Fruit fly (Drosophila melanogaster) whole organism, embryonic: ENCODE data around the gene CG10214.

Experiments
- Abd-B ChIP-seq: fragments of 200-800 bp; sonication (Bioruptor generic); optimal IDR thresholded peaks from 2 replicates; lab custom pipeline; 2018; ENCODE audit warnings: missing biosample characterization, mild to moderate bottlenecking, missing genetic modification characterization, moderate library complexity
- Atf3 ChIP-seq: fragments of 200-800 bp; sonication (Bioruptor generic); optimal IDR thresholded peaks from 3 replicates; lab custom pipeline; 2016; ENCODE audit warnings: missing biosample characterization, missing genetic modification characterization
- CG13287 ChIP-seq: fragments of 200-800 bp; sonication (Bioruptor generic); IDR thresholded peaks from 2 replicates; pipeline ENCODE4 v1.3.6; 2022; ENCODE audit warnings: missing biosample characterization, missing genetic modification characterization; ENCODE audit not compliant: partially characterized antibody
- CG13296 ChIP-seq: fragments of 200-800 bp; sonication (Bioruptor generic); optimal IDR thresholded peaks from 3 replicates; lab custom pipeline; 2018; ENCODE audit warnings: missing biosample characterization, mild to moderate bottlenecking, missing genetic modification characterization
- CG14050 ChIP-seq: fragments of 200-800 bp; sonication (Bioruptor generic); IDR thresholded peaks from 3 replicates; pipeline ENCODE4 v1.3.6; 2022; ENCODE audit warnings: missing biosample characterization, missing genetic modification characterization
- CG17612 ChIP-seq: fragments of 200-800 bp; sonication (Bioruptor generic); IDR thresholded peaks from 2 replicates; pipeline ENCODE4 v1.3.6; 2022; ENCODE audit warnings: missing biosample characterization, missing genetic modification characterization
- CG30403 ChIP-seq: fragments of 200-800 bp; sonication (Bioruptor generic); optimal IDR thresholded peaks from 3 replicates; lab custom pipeline; 2016; ENCODE audit warnings: missing biosample characterization, missing genetic modification characterization
- CG3281 ChIP-seq: fragments of 200-800 bp; sonication (Bioruptor generic); optimal IDR thresholded peaks from 3 replicates; lab custom pipeline; 2017; ENCODE audit warnings: missing biosample characterization, mild to moderate bottlenecking, missing genetic modification characterization
- CG4328 ChIP-seq: fragments of 200-800 bp; sonication (Bioruptor generic); optimal IDR thresholded peaks from 3 replicates; lab custom pipeline; 2017; ENCODE audit warnings: missing biosample characterization, missing genetic modification reagents, missing genetic modification characterization
- CG5245 ChIP-seq: fragments of 200-800 bp; sonication (Bioruptor generic); optimal IDR thresholded peaks from 3 replicates; lab custom pipeline; 2016; ENCODE audit warnings: missing biosample characterization, missing genetic modification characterization
- CG6175 ChIP-seq: fragments of 200-800 bp; sonication (Bioruptor generic); IDR thresholded peaks from 3 replicates; pipeline ENCODE4 v1.3.6; 2022; ENCODE audit warnings: missing biosample characterization, missing genetic modification characterization
- CG6654 ChIP-seq: fragments of 200-800 bp; sonication (Bioruptor generic); optimal IDR thresholded peaks from 2 replicates; lab custom pipeline; 2017; ENCODE audit warnings: missing biosample characterization, mild to moderate bottlenecking, missing genetic modification characterization
- CG6683 ChIP-seq: fragments of 200-800 bp; sonication (Bioruptor generic); optimal IDR thresholded peaks from 2 replicates; lab custom pipeline; 2017; ENCODE audit warnings: missing biosample characterization, mild to moderate bottlenecking, missing genetic modification characterization, missing genetic modification reagents
- CG7556 ChIP-seq: fragments of 200-800 bp; sonication (Bioruptor generic); optimal IDR thresholded peaks from 2 replicates; lab custom pipeline; 2017; ENCODE audit warnings: missing biosample characterization, mild to moderate bottlenecking, missing genetic modification characterization
- CG8290 ChIP-seq, 3 experiments: fragments of 200-800 bp; sonication (Bioruptor generic); optimal IDR thresholded peaks; 2 replicates each; lab custom pipeline; 2016 to 2019; ENCODE audit warnings: missing biosample characterization in 3 of 3, missing genetic modification characterization in 3 of 3, mild to moderate bottlenecking in 2 of 3, moderate library complexity in 1 of 3
- CoRest ChIP-seq: fragments of 200-800 bp; sonication (Bioruptor generic); optimal IDR thresholded peaks from 3 replicates; lab custom pipeline; 2018; ENCODE audit warnings: missing biosample characterization, mild to moderate bottlenecking, missing genetic modification characterization, moderate library complexity
- Dbx ChIP-seq: fragments of 200-800 bp; sonication (Bioruptor generic); IDR thresholded peaks from 3 replicates; pipeline ENCODE4 v1.3.6; 2022; ENCODE audit warnings: missing biosample characterization, missing genetic modification characterization
- E2f1 ChIP-seq: fragments of 200-800 bp; sonication (Bioruptor generic); IDR thresholded peaks from 2 replicates; pipeline ENCODE4 v1.3.6; 2022; ENCODE audit warnings: missing biosample characterization, missing genetic modification characterization
- E2f2 ChIP-seq: fragments of 200-800 bp; sonication (Bioruptor generic); IDR thresholded peaks from 2 replicates; pipeline ENCODE4 v1.3.6; 2022; ENCODE audit warnings: missing biosample characterization, missing genetic modification characterization
- GATAe ChIP-seq: fragments of 200-800 bp; sonication (Bioruptor generic); conservative IDR thresholded peaks from 2 replicates; pipeline ENCODE4 v1.3.6; 2022; ENCODE audit warnings: missing biosample characterization, missing genetic modification characterization
- Gug ChIP-seq: fragments of 200-800 bp; sonication (Bioruptor generic); IDR thresholded peaks from 4 replicates; pipeline ENCODE4 v1.3.6; 2022; ENCODE audit warnings: missing biosample characterization, missing genetic modification characterization
- H15 ChIP-seq: fragments of 200-800 bp; sonication (Bioruptor generic); IDR thresholded peaks from 3 replicates; pipeline ENCODE4 v1.3.6; 2022; ENCODE audit warnings: missing biosample characterization, missing genetic modification characterization
- MTF-1 ChIP-seq: fragments of 200-800 bp; sonication (Bioruptor generic); optimal IDR thresholded peaks from 2 replicates; lab custom pipeline; 2018; ENCODE audit warnings: missing biosample characterization, mild to moderate bottlenecking, missing genetic modification characterization, borderline replicate concordance
- Mrtf ChIP-seq: fragments of 200-800 bp; sonication (Bioruptor generic); IDR thresholded peaks from 3 replicates; pipeline ENCODE4 v1.3.6; 2022; ENCODE audit warnings: missing biosample characterization, missing genetic modification characterization
- NC2β ChIP-seq: fragments of 200-800 bp; sonication (Bioruptor generic); optimal IDR thresholded peaks from 2 replicates; lab custom pipeline; 2016; ENCODE audit warnings: missing biosample characterization, missing genetic modification characterization
- NK7.1 ChIP-seq: fragments of 200-800 bp; sonication (Bioruptor generic); optimal IDR thresholded peaks from 3 replicates; lab custom pipeline; 2016; ENCODE audit warnings: missing biosample characterization, missing genetic modification characterization
- Nf-YC ChIP-seq: fragments of 200-800 bp; optimal IDR thresholded peaks from 3 replicates; lab custom pipeline; 2019; ENCODE audit warnings: missing biosample characterization, mild to moderate bottlenecking, missing genetic modification characterization, moderate library complexity
- Usf ChIP-seq: fragments of 200-800 bp; sonication (Bioruptor generic); optimal IDR thresholded peaks from 2 replicates; lab custom pipeline; 2017; ENCODE audit warnings: missing genotype, missing biosample characterization, missing genetic modification characterization
- al ChIP-seq: fragments of 200-800 bp; sonication (Bioruptor generic); IDR thresholded peaks from 2 replicates; pipeline ENCODE4 v1.3.6; 2022; ENCODE audit warnings: missing biosample characterization, missing genetic modification characterization
- ash1 ChIP-seq: fragments of 200-800 bp; sonication (Bioruptor generic); optimal IDR thresholded peaks from 2 replicates; lab custom pipeline; 2018; ENCODE audit warnings: missing biosample characterization, mild to moderate bottlenecking, missing genetic modification characterization
- bowl ChIP-seq: fragments of 200-800 bp; sonication (Bioruptor generic); IDR thresholded peaks from 2 replicates; pipeline ENCODE4 v1.3.6; 2022; ENCODE audit warnings: missing biosample characterization, missing genetic modification characterization
- chif ChIP-seq, 2 experiments: fragments of 200-800 bp; sonication (Bioruptor generic); optimal IDR thresholded peaks; 3 replicates each; lab custom pipeline; 2016; ENCODE audit warnings: missing biosample characterization in 2 of 2, missing genetic modification characterization in 2 of 2
- chm ChIP-seq: fragments of 200-800 bp; sonication (Bioruptor generic); IDR thresholded peaks from 2 replicates; pipeline ENCODE4 v1.3.6; 2022; ENCODE audit warnings: missing biosample characterization, missing genetic modification characterization
- dati ChIP-seq: fragments of 200-800 bp; sonication (Bioruptor generic); IDR thresholded peaks from 2 replicates; pipeline ENCODE4 v1.3.6; 2022; ENCODE audit warnings: missing biosample characterization, missing genetic modification characterization
- dmrt99B ChIP-seq: fragments of 200-800 bp; sonication (Bioruptor generic); optimal IDR thresholded peaks from 2 replicates; lab custom pipeline; 2018; ENCODE audit warnings: missing biosample characterization, mild to moderate bottlenecking, missing genetic modification characterization, moderate library complexity
- ewg ChIP-seq: fragments of 200-800 bp; sonication (Bioruptor generic); optimal IDR thresholded peaks from 3 replicates; lab custom pipeline; 2017; ENCODE audit warnings: mild to moderate bottlenecking, missing biosample characterization, missing genetic modification reagents, missing genetic modification characterization
- gro ChIP-seq: fragments of 200-800 bp; sonication (Bioruptor generic); optimal IDR thresholded peaks from 2 replicates; lab custom pipeline; 2016; ENCODE audit warnings: missing biosample characterization, missing genetic modification characterization
- gt ChIP-seq: fragments of 200-800 bp; sonication (Bioruptor generic); IDR thresholded peaks from 2 replicates; pipeline ENCODE4 v1.3.6; 2022; ENCODE audit warnings: missing biosample characterization, missing genetic modification characterization
- ind ChIP-seq: fragments of 200-800 bp; sonication (Bioruptor generic); optimal IDR thresholded peaks from 3 replicates; lab custom pipeline; 2016; ENCODE audit warnings: missing biosample characterization, missing genetic modification characterization
- jumu ChIP-seq: fragments of 200-800 bp; sonication (Bioruptor generic); optimal IDR thresholded peaks from 3 replicates; lab custom pipeline; 2016; ENCODE audit warnings: missing biosample characterization, missing genetic modification characterization
- lmd ChIP-seq: fragments of 200-800 bp; sonication (Bioruptor generic); IDR thresholded peaks from 2 replicates; pipeline ENCODE4 v1.3.6; 2022; ENCODE audit warnings: missing biosample characterization, missing genetic modification characterization
- mam ChIP-seq: fragments of 200-800 bp; sonication (Bioruptor generic); optimal IDR thresholded peaks from 3 replicates; lab custom pipeline; 2016; ENCODE audit warnings: missing biosample characterization, missing genetic modification characterization
- onecut ChIP-seq: fragments of 200-800 bp; sonication (Bioruptor generic); IDR thresholded peaks from 2 replicates; pipeline ENCODE4 v1.3.6; 2022; ENCODE audit warnings: missing biosample characterization, missing genetic modification characterization
- pho ChIP-seq: fragments of 200-800 bp; sonication (Bioruptor generic); optimal IDR thresholded peaks from 2 replicates; lab custom pipeline; 2016; ENCODE audit warnings: missing biosample characterization, missing genetic modification characterization
- sima ChIP-seq: fragments of 200-800 bp; sonication (Bioruptor generic); optimal IDR thresholded peaks from 2 replicates; lab custom pipeline; 2016; ENCODE audit warnings: missing biosample characterization, missing genetic modification characterization
- stc ChIP-seq: fragments of 200-800 bp; sonication (Bioruptor generic); IDR thresholded peaks from 2 replicates; pipeline ENCODE4 v1.3.6; 2022; ENCODE audit warnings: missing biosample characterization, missing genetic modification characterization
- trh ChIP-seq: fragments of 200-800 bp; sonication (Bioruptor generic); optimal IDR thresholded peaks from 2 replicates; lab custom pipeline; 2016; ENCODE audit warnings: missing biosample characterization, missing genetic modification characterization
- twi ChIP-seq: fragments of 200-800 bp; optimal IDR thresholded peaks from 2 replicates; lab custom pipeline; 2019; ENCODE audit warnings: missing biosample characterization, mild to moderate bottlenecking, missing genetic modification characterization, moderate library complexity
- usp ChIP-seq: fragments of >200 bp; optimal IDR thresholded peaks from 2 replicates; lab custom pipeline; 2017; ENCODE audit warnings: missing biosample characterization, missing genetic modification characterization
- vvl ChIP-seq: fragments of 200-800 bp; sonication (Bioruptor generic); IDR thresholded peaks from 2 replicates; pipeline ENCODE4 v1.3.6; 2022; ENCODE audit warnings: missing biosample characterization, missing genetic modification characterization
- wor ChIP-seq: fragments of 200-800 bp; sonication (Bioruptor generic); IDR thresholded peaks from 2 replicates; pipeline ENCODE4 v1.3.6; 2022; ENCODE audit warnings: missing biosample characterization, missing genetic modification characterization

Gene CG10214

DNA sequence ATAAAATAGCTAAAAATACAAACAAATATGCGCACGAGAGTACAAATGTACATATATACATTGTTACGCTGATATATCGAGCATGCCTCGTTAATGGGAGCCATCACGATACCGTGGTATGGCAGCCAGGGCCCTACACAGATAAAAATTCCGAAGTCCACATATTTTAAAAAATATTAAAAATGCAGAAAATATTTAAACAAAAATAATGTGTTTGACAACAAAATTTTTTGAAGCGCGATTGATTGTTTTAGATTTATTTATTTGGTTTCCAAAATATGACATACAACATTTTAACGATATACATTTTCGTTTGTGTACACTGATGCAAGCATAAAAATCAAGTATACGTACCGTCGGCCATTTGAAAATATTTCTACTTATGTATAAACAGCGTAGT lies 40.5 kb downstream of the CG10214 start (continued):
- no peak for TF ChIP-seq MTF-1
- peak; percentile 74 for TF ChIP-seq GATAe
- 0 out of 2 replicates have a peak, but pooled peaks have one; percentile 34 for TF ChIP-seq wor (GFP tag; lab: Robert Waterston, UW)
- no peak for TF ChIP-seq CG4328 (GFP tag; lab: Kevin White, UChicago)
- peak; percentile 51; the same call in 2 of the 4 replicates for TF ChIP-seq Gug (GFP tag; lab: Robert Waterston, UW)
- no peak for TF ChIP-seq onecut (GFP tag; lab: Robert Waterston, UW)
- TF ChIP-seq NK7.1 (GFP tag; lab: Kevin White, UChicago): peak; percentile 42
- TF ChIP-seq E2f1 (GFP tag; lab: Robert Waterston, UW): peak; percentile 73
- TF ChIP-seq gt (GFP tag; lab: Robert Waterston, UW): no peak
- TF ChIP-seq CG5245 (GFP tag; lab: Kevin White, UChicago): peak; percentile 22
- TF ChIP-seq CoRest (tag; lab: Kevin White, UChicago): peak; percentile 81
- TF ChIP-seq CG14050 (GFP tag; lab: Robert Waterston, UW): peak; percentile 67
- TF ChIP-seq ewg (GFP tag; lab: Kevin White, UChicago): no peak
- TF ChIP-seq chm: peak; percentile 70; the same call in 1 of the 2 replicates
- peak; percentile 87 for TF ChIP-seq al (GFP tag; lab: Robert Waterston, UW)
- TF ChIP-seq Dbx (GFP tag; lab: Robert Waterston, UW): peak; percentile 92
- peak; percentile 64 for TF ChIP-seq Usf (GFP tag; lab: Kevin White, UChicago)
- TF ChIP-seq stc (GFP tag; lab: Robert Waterston, UW): peak; percentile 81
- TF ChIP-seq sima: peak; percentile 22
- no peak for TF ChIP-seq Atf3
- peak; percentile 21 for TF ChIP-seq CG8290 (GFP tag; optimal IDR thresholded peaks at IDR 0.05; lab: Kevin White, UChicago)
- peak in 1 of 2 experiments; percentile 24 for TF ChIP-seq CG8290 (tag; optimal IDR thresholded peaks at IDR 0.05; lab: Kevin White, UChicago)
- TF ChIP-seq CG3281: peak; percentile 93
- TF ChIP-seq CG6683 (GFP tag; lab: Kevin White, UChicago): peak; percentile 62
- TF ChIP-seq vvl (GFP tag; lab: Robert Waterston, UW): peak; percentile 88
- TF ChIP-seq H15 (GFP tag; lab: Robert Waterston, UW): peak; percentile 60; the same call in 1 of the 3 replicates
- TF ChIP-seq CG7556 (GFP tag; lab: Kevin White, UChicago): peak; percentile 82
- peak; percentile 35 for TF ChIP-seq Nf-YC (tag; lab: Kevin White, UChicago)
- TF ChIP-seq Mrtf (GFP tag; lab: Robert Waterston, UW): peak; percentile 67; the same call in 1 of the 3 replicates
- TF ChIP-seq NC2β: no peak
- TF ChIP-seq ind: peak; percentile 82
- TF ChIP-seq usp (GFP tag; lab: Kevin White, UChicago): no peak
- 0 out of 2 replicates have a peak, but pooled peaks have one; percentile 35 for TF ChIP-seq bowl (GFP tag; lab: Robert Waterston, UW)
- TF ChIP-seq dati (GFP tag; lab: Robert Waterston, UW): no peak
- peak; percentile 84 for TF ChIP-seq dmrt99B (tag; lab: Kevin White, UChicago)
- TF ChIP-seq CG6175 (GFP tag; lab: Robert Waterston, UW): peak; percentile 79; the same call in 2 of the 3 replicates
- peak; percentile 58 for TF ChIP-seq Abd-B (GFP tag; lab: Kevin White, UChicago)
- TF ChIP-seq CG13287 (GFP tag; lab: Robert Waterston, UW): no peak
- peak; percentile 75 for TF ChIP-seq CG13296 (GFP tag; lab: Kevin White, UChicago)
- peak; percentile 45 to 57 for TF ChIP-seq chif (GFP tag; optimal IDR thresholded peaks at IDR 0.05; lab: Kevin White, UChicago)
- peak; percentile 78 for TF ChIP-seq pho
- TF ChIP-seq mam (GFP tag; lab: Kevin White, UChicago): peak; percentile 85
- TF ChIP-seq twi (tag; lab: Kevin White, UChicago): no peak
- TF ChIP-seq CG17612 (GFP tag; lab: Robert Waterston, UW): peak; percentile 80
- peak; percentile 56; the same call in 1 of the 2 replicates for TF ChIP-seq E2f2
- no peak for TF ChIP-seq trh (GFP tag; lab: Kevin White, UChicago)
- TF ChIP-seq ash1 (GFP tag; lab: Kevin White, UChicago): peak; percentile 41
- TF ChIP-seq CG30403 (GFP tag; lab: Kevin White, UChicago): peak; percentile 86
- peak; percentile 35 for TF ChIP-seq jumu (GFP tag; lab: Kevin White, UChicago)
- TF ChIP-seq CG6654: peak; percentile 19
- TF ChIP-seq gro: peak; percentile 66
- peak; percentile 79 for TF ChIP-seq lmd
